Fruit fly (Drosophila melanogaster): ENCODE data around the gene squ.
A peak's percentile ranks its signal among the peaks of the same experiment; 100 is the strongest.

squ gene

dm6 chr2L:16727578-16728023, 47.7 kb downstream of the squ start, which contains the start of gene VhaSFD (continued):
- TF ChIP-seq CG3726 (GFP tag; IDR thresholded peaks at IDR 0.05) (no peak), Vsx1 (GFP tag; optimal IDR thresholded peaks at IDR 0.05) (no peak), cwo (GFP tag; optimal IDR thresholded peaks at IDR 0.05) (peak; percentile 62), CG6791 (GFP tag; IDR thresholded peaks at IDR 0.05; ENCODE audit: partially characterized antibody) (peak; percentile 79), kni (GFP tag; optimal IDR thresholded peaks at IDR 0.05) (no peak), CG8765 (GFP tag; IDR thresholded peaks at IDR 0.05) (no peak), pho (GFP tag; optimal IDR thresholded peaks at IDR 0.05) (no peak), HLH4C (GFP tag; IDR thresholded peaks at IDR 0.05; ENCODE audit: partially characterized antibody) (peak; percentile 68), sqz (GFP tag; optimal IDR thresholded peaks at IDR 0.05) (no peak), CG6272 (GFP tag; IDR thresholded peaks at IDR 0.05) (no peak), Trl (optimal IDR thresholded peaks at IDR 0.05) (no peak), Trl (GFP tag; optimal IDR thresholded peaks at IDR 0.05) (no peak), lbe (GFP tag; optimal IDR thresholded peaks at IDR 0.05) (peak; percentile 61), ftz-f1 (GFP tag; optimal IDR thresholded peaks at IDR 0.05) (no peak), grn (GFP tag; optimal IDR thresholded peaks at IDR 0.05) (no peak), Dll (GFP tag; IDR thresholded peaks at IDR 0.05; ENCODE audit: partially characterized antibody) (peak; percentile 69), gt (GFP tag; IDR thresholded peaks at IDR 0.05) (no peak), so (GFP tag; IDR thresholded peaks at IDR 0.05) (0 out of 3 replicates have a peak, but pooled peaks have one; percentile 22), CG18764 (GFP tag; optimal IDR thresholded peaks at IDR 0.05) (no peak), HHEX (GFP tag; optimal IDR thresholded peaks at IDR 0.05) (no peak), CG1602 (GFP tag; optimal IDR thresholded peaks at IDR 0.05) (no peak), al (GFP tag; IDR thresholded peaks at IDR 0.05) (no peak), Sin3A (optimal IDR thresholded peaks at IDR 0.05) (no peak), trem (tag; optimal IDR thresholded peaks at IDR 0.05) (peak; percentile 99), CHES-1-like (GFP tag; optimal IDR thresholded peaks at IDR 0.05) (no peak), NC2α (GFP tag; optimal IDR thresholded peaks at IDR 0.05) (no peak), CG13624 (GFP tag; optimal IDR thresholded peaks at IDR 0.05) (peak; percentile 40), HmgZ (tag; optimal IDR thresholded peaks at IDR 0.05) (peak; percentile 57), CG4854 (GFP tag; optimal IDR thresholded peaks at IDR 0.05) (no peak), jing (GFP tag; optimal IDR thresholded peaks at IDR 0.05) (no peak), klu (GFP tag; IDR thresholded peaks at IDR 0.05) (no peak), stc (GFP tag; IDR thresholded peaks at IDR 0.05) (no peak), CG2875 (GFP tag; optimal IDR thresholded peaks at IDR 0.05) (no peak), CG2678 (tag; optimal IDR thresholded peaks at IDR 0.05) (no peak), CG2889 (GFP tag; IDR thresholded peaks at IDR 0.05) (no peak), Six4 (GFP tag; optimal IDR thresholded peaks at IDR 0.05) (no peak), Poxn (GFP tag; IDR thresholded peaks at IDR 0.05) (no peak), nmo (GFP tag; optimal IDR thresholded peaks at IDR 0.05) (peak; percentile 28), slp2 (GFP tag; optimal IDR thresholded peaks at IDR 0.05) (no peak), odd (GFP tag; optimal IDR thresholded peaks at IDR 0.05) (no peak), CG5953 (GFP tag; IDR thresholded peaks at IDR 0.05) (no peak), Drgx (GFP tag; IDR thresholded peaks at IDR 0.05) (peak; percentile 38; the same call in 1 of the 2 replicates), Myb (GFP tag; optimal IDR thresholded peaks at IDR 0.05) (peak; percentile 3), chm (GFP tag; IDR thresholded peaks at IDR 0.05) (peak; percentile 63; the same call in 1 of the 2 replicates), gsb (GFP tag; IDR thresholded peaks at IDR 0.05) (no peak), CG8924 (tag; optimal IDR thresholded peaks at IDR 0.05) (peak; percentile 32), CG2116 (GFP tag; optimal IDR thresholded peaks at IDR 0.05) (peak; percentile 88), sens-2 (GFP tag; IDR thresholded peaks at IDR 0.05) (no peak), inv (GFP tag; IDR thresholded peaks at IDR 0.05; ENCODE audit: partially characterized antibody) (peak; percentile 53), tin (GFP tag; optimal IDR thresholded peaks at IDR 0.05) (peak; percentile 5), CG32767 (GFP tag; IDR thresholded peaks at IDR 0.05) (0 out of 2 replicates have a peak, but pooled peaks have one; percentile 14), Ptx1 (GFP tag; IDR thresholded peaks at IDR 0.05) (no peak), CG7271 (tag; optimal IDR thresholded peaks at IDR 0.05) (no peak)

Measured in whole organism, embryonic.